Worm (Caenorhabditis elegans): ENCODE results near the gene cul-2.

- TF ChIP-seq pqm-1 (tag; optimal IDR thresholded peaks at IDR 0.05) (no peak), nhr-11 (tag; optimal IDR thresholded peaks at IDR 0.05) (no peak), R02D3.7 (tag; optimal IDR thresholded peaks at IDR 0.05) (no peak)
Observed at ce11 chrIII:13716831-13717230, 29.8 kb downstream of the cul-2 start.
